Fruit fly (Drosophila melanogaster): ENCODE results near the gene CG3634.

DNA sequence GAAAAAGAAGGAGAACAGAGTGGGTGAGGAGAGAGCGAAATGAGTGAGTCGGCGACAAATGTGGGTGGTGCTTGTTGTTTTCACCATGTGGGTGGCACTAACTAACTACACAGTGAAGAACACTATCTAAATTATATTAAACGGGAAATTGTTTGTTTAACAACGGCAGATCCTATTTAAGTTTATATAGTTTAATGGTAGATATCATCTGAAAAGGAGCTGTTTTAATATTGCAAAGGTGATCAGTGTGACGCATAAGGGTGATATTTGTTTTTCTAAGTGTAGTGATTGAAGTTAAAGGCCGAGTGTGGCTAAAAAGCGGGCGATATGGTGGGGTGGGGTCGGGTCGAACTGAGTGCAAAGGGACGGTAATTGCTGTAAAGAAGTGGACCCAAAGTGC is 39.5 kb upstream of the CG3634 start:
- TF ChIP-seq rn (GFP tag; IDR thresholded peaks at IDR 0.05), result no peak
- TF ChIP-seq CG8301 (tag; optimal IDR thresholded peaks at IDR 0.05), result no peak
- TF ChIP-seq Pif1A (GFP tag; optimal IDR thresholded peaks at IDR 0.05), result no peak
- no peak for TF ChIP-seq CG34367 (tag; optimal IDR thresholded peaks at IDR 0.05)
- TF ChIP-seq Pif1B (GFP tag; optimal IDR thresholded peaks at IDR 0.05), result no peak
- no peak for TF ChIP-seq Snoo (tag; optimal IDR thresholded peaks at IDR 0.05)

Data from whole organism, pupa.